Fruit fly (Drosophila melanogaster): ENCODE results near the gene CG4553.

The CG4553 gene

DNA sequence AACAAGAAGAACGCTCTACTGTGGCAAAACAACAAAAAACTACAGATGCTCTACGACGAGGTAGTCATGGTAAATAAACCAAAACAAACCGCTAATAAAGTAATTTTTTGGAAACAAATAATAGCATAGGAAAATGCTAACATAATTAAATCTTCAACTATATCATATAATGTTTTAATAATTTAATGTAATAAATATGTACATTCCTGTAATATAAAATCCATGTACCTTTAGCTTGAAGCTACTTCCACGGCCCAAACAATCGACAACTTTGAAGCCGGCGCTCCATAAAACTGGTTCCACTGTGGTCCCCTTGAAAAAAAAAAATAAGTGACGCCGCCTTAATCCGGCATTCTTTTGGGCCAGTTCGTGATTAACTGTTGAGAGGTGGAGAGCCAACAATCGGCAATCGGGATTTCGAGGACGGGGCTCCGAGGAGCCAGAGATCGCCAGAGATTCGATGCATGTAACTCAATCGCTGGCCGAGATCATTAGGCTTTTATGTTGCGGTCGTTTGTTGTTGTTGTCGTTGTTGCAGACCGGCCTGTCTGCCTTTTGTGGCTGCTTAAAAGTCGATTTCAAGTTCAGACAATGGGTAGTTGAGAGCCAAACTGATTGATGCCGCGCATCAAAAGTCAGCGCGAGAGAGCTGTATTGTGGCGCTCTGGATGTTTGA, 13.9 kb downstream of the CG4553 start (continued):
- TF ChIP-seq CG13424 (tag; optimal IDR thresholded peaks at IDR 0.05), result peak; percentile 48
- TF ChIP-seq dm (GFP tag; optimal IDR thresholded peaks at IDR 0.05), result no peak
- no peak for TF ChIP-seq chn (GFP tag; optimal IDR thresholded peaks at IDR 0.05)
- 0 out of 2 replicates have a peak, but pooled peaks have one; percentile 7 for TF ChIP-seq CG10321 (GFP tag; IDR thresholded peaks at IDR 0.05)
- peak; percentile 43 for TF ChIP-seq E2f1 (GFP tag; IDR thresholded peaks at IDR 0.05)
- TF ChIP-seq ttk (GFP tag; IDR thresholded peaks at IDR 0.05), result no peak
- no peak for TF ChIP-seq croc (GFP tag; conservative IDR thresholded peaks at IDR 0.05)
- TF ChIP-seq Xrp1 (GFP tag; IDR thresholded peaks at IDR 0.05), result peak; percentile 66; the same call in 1 of the 2 replicates
- no peak for TF ChIP-seq tup (GFP tag; optimal IDR thresholded peaks at IDR 0.05)
- TF ChIP-seq CG6689 (GFP tag; IDR thresholded peaks at IDR 0.05), result peak; percentile 55
- peak; percentile 27 for TF ChIP-seq Med (GFP tag)
- peak; percentile 73 for TF ChIP-seq row (GFP tag; IDR thresholded peaks at IDR 0.05)
- TF ChIP-seq CG8478 (optimal IDR thresholded peaks at IDR 0.05), result no peak
- TF ChIP-seq CG10565 (GFP tag; optimal IDR thresholded peaks at IDR 0.05), result no peak
- TF ChIP-seq tx (GFP tag; optimal IDR thresholded peaks at IDR 0.05), result no peak
- no peak for TF ChIP-seq CG30431 (GFP tag; optimal IDR thresholded peaks at IDR 0.05)
- peak; percentile 45 for TF ChIP-seq CG10147 (GFP tag; optimal IDR thresholded peaks at IDR 0.05)
- TF ChIP-seq unc-4 (GFP tag; IDR thresholded peaks at IDR 0.05; ENCODE audit: partially characterized antibody), result no peak
- TF ChIP-seq sd (tag; optimal IDR thresholded peaks at IDR 0.05), result peak; percentile 73
- no peak for TF ChIP-seq ase (GFP tag; IDR thresholded peaks at IDR 0.05)
- TF ChIP-seq emc (GFP tag; optimal IDR thresholded peaks at IDR 0.05), result no peak
- TF ChIP-seq slp2 (GFP tag; optimal IDR thresholded peaks at IDR 0.05), result no peak
- TF ChIP-seq MBD-R2 (GFP tag; IDR thresholded peaks at IDR 0.05), result peak; percentile 38; the same call in 1 of the 2 replicates
- peak; percentile 48 for TF ChIP-seq CG15514 (GFP tag; optimal IDR thresholded peaks at IDR 0.05)
- TF ChIP-seq Atf-2 (GFP tag; optimal IDR thresholded peaks at IDR 0.05), result no peak
- TF ChIP-seq CG12391 (tag; optimal IDR thresholded peaks at IDR 0.05), result peak; percentile 45
- TF ChIP-seq CG12155 (GFP tag; optimal IDR thresholded peaks at IDR 0.05), result peak; percentile 28
- TF ChIP-seq CG3163 (GFP tag; optimal IDR thresholded peaks at IDR 0.05), result no peak
- no peak for TF ChIP-seq ab (GFP tag; optimal IDR thresholded peaks at IDR 0.05)
- TF ChIP-seq CG43689 (GFP tag; IDR thresholded peaks at IDR 0.05), result no peak; the same call in 1 of the 2 replicates
- TF ChIP-seq z (GFP tag; IDR thresholded peaks at IDR 0.05), result no peak
- peak; percentile 3 for TF ChIP-seq CG6854 (GFP tag; optimal IDR thresholded peaks at IDR 0.05)
- no peak for TF ChIP-seq CG3407 (GFP tag; optimal IDR thresholded peaks at IDR 0.05)
- TF ChIP-seq CG10959 (GFP tag; IDR thresholded peaks at IDR 0.05), result no peak
- peak; percentile 10 for TF ChIP-seq abd-A (tag; optimal IDR thresholded peaks at IDR 0.05)
- TF ChIP-seq CG2875 (GFP tag; optimal IDR thresholded peaks at IDR 0.05), result no peak
- peak; percentile 54; the same call in 1 of the 3 replicates for TF ChIP-seq CG11695 (GFP tag; IDR thresholded peaks at IDR 0.05)
- no peak for TF ChIP-seq Dip2 (GFP tag; IDR thresholded peaks at IDR 0.05)
- TF ChIP-seq Eip74EF (GFP tag; optimal IDR thresholded peaks at IDR 0.05), result peak in 1 of 2 experiments; percentile 15
- TF ChIP-seq sens (GFP tag), result peak; percentile 62
- TF ChIP-seq Hr51 (GFP tag; optimal IDR thresholded peaks at IDR 0.05), result peak in 1 of 2 experiments; percentile 50
- TF ChIP-seq slbo (GFP tag; IDR thresholded peaks at IDR 0.05), result peak; percentile 80
- TF ChIP-seq Six4 (GFP tag; optimal IDR thresholded peaks at IDR 0.05), result no peak
- TF ChIP-seq nerfin-2 (GFP tag; IDR thresholded peaks at IDR 0.05; ENCODE audit: partially characterized antibody), result no peak
- TF ChIP-seq CG12744 (GFP tag; optimal IDR thresholded peaks at IDR 0.05), result no peak
- TF ChIP-seq zfh1 (GFP tag; IDR thresholded peaks at IDR 0.05), result no peak
- TF ChIP-seq CG13775 (GFP tag; optimal IDR thresholded peaks at IDR 0.05), result peak; percentile 7
- TF ChIP-seq CG1603 (tag; optimal IDR thresholded peaks at IDR 0.05), result no peak
- no peak for TF ChIP-seq HLH54F (GFP tag; optimal IDR thresholded peaks at IDR 0.05)
- no peak for TF ChIP-seq CG13894 (tag; optimal IDR thresholded peaks at IDR 0.05)
- TF ChIP-seq luna (GFP tag; optimal IDR thresholded peaks at IDR 0.05), result no peak

Measured in whole organism, embryonic.